Worm (Caenorhabditis elegans): Measurements from ENCODE around the gene unc-33.

Gene unc-33

DNA sequence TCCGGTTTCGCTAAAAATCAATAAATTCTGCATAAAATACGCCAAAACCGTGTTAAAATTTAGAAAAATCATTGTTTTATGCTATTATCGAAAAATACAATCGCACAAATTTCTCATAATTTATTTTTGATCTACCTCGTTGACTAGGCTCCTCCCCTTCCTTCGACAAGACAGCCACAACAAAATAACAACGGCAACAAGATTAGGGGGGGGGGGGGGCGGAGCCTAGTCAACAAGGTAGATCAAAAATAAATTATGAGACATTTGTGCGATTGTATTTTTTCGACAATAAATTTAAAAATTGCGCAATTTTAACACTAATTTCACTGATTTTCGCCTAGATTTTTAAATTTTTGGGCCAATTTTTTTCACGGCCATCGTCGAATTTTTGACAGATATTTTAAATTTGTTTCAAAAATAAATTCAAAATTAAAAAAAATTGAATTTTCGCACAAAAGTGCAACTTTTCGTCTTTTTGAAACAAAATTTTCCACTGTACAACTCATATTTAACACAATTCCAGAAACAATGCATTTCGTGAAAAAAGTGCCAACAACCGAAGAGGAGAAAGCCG, 10.2 kb downstream of the unc-33 start, which contains the start of gene M57.2:
Gene M57.2, plus strand, starts transcription at position 524 of the 574 bp plus-strand sequence.
- no peak for TF ChIP-seq F13C5.2 (tag; optimal IDR thresholded peaks at IDR 0.05)
- TF ChIP-seq ceh-13 (GFP tag; optimal IDR thresholded peaks at IDR 0.05) = no peak
- TF ChIP-seq aly-1 (tag; optimal IDR thresholded peaks at IDR 0.05) = no peak
- TF ChIP-seq B0310.2 (tag; optimal IDR thresholded peaks at IDR 0.05) = no peak
- TF ChIP-seq pes-1 (GFP tag; IDR thresholded peaks at IDR 0.05) = no peak
- no peak for TF ChIP-seq tbx-37 (GFP tag; conservative IDR thresholded peaks at IDR 0.05)
- no peak for TF ChIP-seq flt-1 (GFP tag; IDR thresholded peaks at IDR 0.05)
- TF ChIP-seq ceh-36 (tag; optimal IDR thresholded peaks at IDR 0.05) = no peak
- no peak for TF ChIP-seq hmbx-1 (tag; optimal IDR thresholded peaks at IDR 0.05)
- TF ChIP-seq hmg-4 (GFP tag; optimal IDR thresholded peaks at IDR 0.05) = no peak
- no peak for TF ChIP-seq ets-7 (tag; optimal IDR thresholded peaks at IDR 0.05)
- no peak for TF ChIP-seq tbx-11 (GFP tag; IDR thresholded peaks at IDR 0.05)
- no peak for TF ChIP-seq hnd-1 (tag; optimal IDR thresholded peaks at IDR 0.05)
- no peak for TF ChIP-seq sea-1 (GFP tag; conservative IDR thresholded peaks at IDR 0.05)
- TF ChIP-seq tra-4 (tag; optimal IDR thresholded peaks at IDR 0.05) = no peak
- no peak for TF ChIP-seq ama-1 (optimal IDR thresholded peaks at IDR 0.05)
- TF ChIP-seq scrt-1 (GFP tag; IDR thresholded peaks at IDR 0.05) = no peak

ce11 chrIV:3527878-3528277, 11.2 kb downstream of the unc-33 start:
- no peak for TF ChIP-seq hmg-4 (GFP tag; optimal IDR thresholded peaks at IDR 0.05)
- TF ChIP-seq hnd-1 (tag; optimal IDR thresholded peaks at IDR 0.05) = no peak
- no peak for TF ChIP-seq ceh-36 (tag; optimal IDR thresholded peaks at IDR 0.05)
- TF ChIP-seq ets-7 (tag; optimal IDR thresholded peaks at IDR 0.05) = no peak
- TF ChIP-seq F13C5.2 (tag; optimal IDR thresholded peaks at IDR 0.05) = no peak
- TF ChIP-seq tbx-11 (GFP tag; IDR thresholded peaks at IDR 0.05) = no peak
- TF ChIP-seq ceh-13 (GFP tag; optimal IDR thresholded peaks at IDR 0.05) = no peak
- TF ChIP-seq flt-1 (GFP tag; IDR thresholded peaks at IDR 0.05) = no peak
- no peak for TF ChIP-seq ama-1 (optimal IDR thresholded peaks at IDR 0.05)
- TF ChIP-seq scrt-1 (GFP tag; IDR thresholded peaks at IDR 0.05) = no peak
- TF ChIP-seq sea-1 (GFP tag; conservative IDR thresholded peaks at IDR 0.05) = no peak
- TF ChIP-seq tra-4 (tag; optimal IDR thresholded peaks at IDR 0.05) = no peak
- TF ChIP-seq tbx-37 (GFP tag; conservative IDR thresholded peaks at IDR 0.05) = no peak

- no peak for TF ChIP-seq B0310.2 (tag; optimal IDR thresholded peaks at IDR 0.05)
- no peak for TF ChIP-seq hmbx-1 (tag; optimal IDR thresholded peaks at IDR 0.05)
- no peak for TF ChIP-seq ama-1 (optimal IDR thresholded peaks at IDR 0.05)
- no peak for TF ChIP-seq hnd-1 (tag; optimal IDR thresholded peaks at IDR 0.05)
- TF ChIP-seq pes-1 (GFP tag; IDR thresholded peaks at IDR 0.05) = no peak
- no peak for TF ChIP-seq flt-1 (GFP tag; IDR thresholded peaks at IDR 0.05)
- TF ChIP-seq tbx-11 (GFP tag; IDR thresholded peaks at IDR 0.05) = no peak
- TF ChIP-seq sea-1 (GFP tag; conservative IDR thresholded peaks at IDR 0.05) = no peak
- no peak for TF ChIP-seq aly-1 (tag; optimal IDR thresholded peaks at IDR 0.05)
- no peak for TF ChIP-seq ceh-36 (tag; optimal IDR thresholded peaks at IDR 0.05)
- TF ChIP-seq ceh-13 (GFP tag; optimal IDR thresholded peaks at IDR 0.05) = no peak
- TF ChIP-seq tra-4 (tag; optimal IDR thresholded peaks at IDR 0.05) = no peak
- no peak for TF ChIP-seq scrt-1 (GFP tag; IDR thresholded peaks at IDR 0.05)
- no peak for TF ChIP-seq tbx-37 (GFP tag; conservative IDR thresholded peaks at IDR 0.05)
- no peak for TF ChIP-seq F13C5.2 (tag; optimal IDR thresholded peaks at IDR 0.05)
- no peak for TF ChIP-seq hmg-4 (GFP tag; optimal IDR thresholded peaks at IDR 0.05)
- no peak for TF ChIP-seq ets-7 (tag; optimal IDR thresholded peaks at IDR 0.05)
Measured at ce11 chrIV:3531535-3531934, 14.8 kb downstream of the unc-33 start.

- TF ChIP-seq tbx-11 (GFP tag; IDR thresholded peaks at IDR 0.05) (no peak), pes-1 (GFP tag; IDR thresholded peaks at IDR 0.05) (no peak), hmbx-1 (tag; optimal IDR thresholded peaks at IDR 0.05) (no peak), F13C5.2 (tag; optimal IDR thresholded peaks at IDR 0.05) (no peak), ceh-36 (tag; optimal IDR thresholded peaks at IDR 0.05) (no peak), ets-7 (tag; optimal IDR thresholded peaks at IDR 0.05) (no peak), tra-4 (tag; optimal IDR thresholded peaks at IDR 0.05) (no peak), sea-1 (GFP tag; conservative IDR thresholded peaks at IDR 0.05) (no peak), tbx-37 (GFP tag; conservative IDR thresholded peaks at IDR 0.05) (no peak), scrt-1 (GFP tag; IDR thresholded peaks at IDR 0.05) (no peak), ama-1 (optimal IDR thresholded peaks at IDR 0.05) (no peak), hmg-4 (GFP tag; optimal IDR thresholded peaks at IDR 0.05) (no peak), B0310.2 (tag; optimal IDR thresholded peaks at IDR 0.05) (no peak), hnd-1 (tag; optimal IDR thresholded peaks at IDR 0.05) (no peak), flt-1 (GFP tag; IDR thresholded peaks at IDR 0.05) (no peak), aly-1 (tag; optimal IDR thresholded peaks at IDR 0.05) (no peak)
Measured at ce11 chrIV:3532167-3532566, 15.5 kb downstream of the unc-33 start, which contains the start of gene M57.1. Gene M57.1, plus strand, starts transcription at chrIV:3532467.

DNA sequence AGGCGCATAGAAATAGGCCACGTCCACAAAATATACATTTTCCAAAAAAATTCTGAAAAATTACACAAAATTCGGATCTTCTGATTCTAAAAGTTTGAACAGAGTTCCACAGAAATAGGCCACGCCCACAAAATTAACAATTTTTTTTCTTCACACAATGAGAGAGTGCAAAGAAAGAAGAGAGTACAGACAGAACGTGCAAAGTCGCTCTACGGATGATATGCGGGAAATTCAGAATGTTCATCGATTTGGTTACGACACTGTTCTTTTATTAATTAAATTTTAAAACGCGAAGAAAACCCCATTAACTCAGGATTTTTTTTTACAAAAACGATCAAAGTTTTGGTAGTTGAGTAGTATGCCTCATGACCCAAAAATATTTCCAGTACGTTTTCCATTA, 16.3 kb downstream of the unc-33 start:
- TF ChIP-seq ets-7 (tag; optimal IDR thresholded peaks at IDR 0.05) = no peak
- no peak for TF ChIP-seq tbx-11 (GFP tag; IDR thresholded peaks at IDR 0.05)
- TF ChIP-seq ceh-13 (GFP tag; optimal IDR thresholded peaks at IDR 0.05) = no peak
- TF ChIP-seq tbx-37 (GFP tag; conservative IDR thresholded peaks at IDR 0.05) = no peak
- TF ChIP-seq tra-4 (tag; optimal IDR thresholded peaks at IDR 0.05) = no peak
- TF ChIP-seq F13C5.2 (tag; optimal IDR thresholded peaks at IDR 0.05) = no peak
- no peak for TF ChIP-seq flt-1 (GFP tag; IDR thresholded peaks at IDR 0.05)
- no peak for TF ChIP-seq aly-1 (tag; optimal IDR thresholded peaks at IDR 0.05)
- TF ChIP-seq ama-1 (optimal IDR thresholded peaks at IDR 0.05) = no peak
- TF ChIP-seq hmbx-1 (tag; optimal IDR thresholded peaks at IDR 0.05) = no peak
- TF ChIP-seq sea-1 (GFP tag; conservative IDR thresholded peaks at IDR 0.05) = no peak
- no peak for TF ChIP-seq hnd-1 (tag; optimal IDR thresholded peaks at IDR 0.05)

- TF ChIP-seq hmbx-1 (tag; optimal IDR thresholded peaks at IDR 0.05) (no peak), ceh-13 (GFP tag; optimal IDR thresholded peaks at IDR 0.05) (no peak), ceh-36 (tag; optimal IDR thresholded peaks at IDR 0.05) (no peak), hnd-1 (tag; optimal IDR thresholded peaks at IDR 0.05) (no peak), flt-1 (GFP tag; IDR thresholded peaks at IDR 0.05) (no peak), ets-7 (tag; optimal IDR thresholded peaks at IDR 0.05) (no peak), tbx-11 (GFP tag; IDR thresholded peaks at IDR 0.05) (no peak), ama-1 (optimal IDR thresholded peaks at IDR 0.05) (no peak), tra-4 (tag; optimal IDR thresholded peaks at IDR 0.05) (no peak), sea-1 (GFP tag; conservative IDR thresholded peaks at IDR 0.05) (no peak), hmg-4 (GFP tag; optimal IDR thresholded peaks at IDR 0.05) (no peak), tbx-37 (GFP tag; conservative IDR thresholded peaks at IDR 0.05) (no peak)
Measured at ce11 chrIV:3539253-3539652, 22.6 kb downstream of the unc-33 start.

- no peak for TF ChIP-seq B0310.2 (tag; optimal IDR thresholded peaks at IDR 0.05)
- TF ChIP-seq tbx-37 (GFP tag; conservative IDR thresholded peaks at IDR 0.05) = no peak
- TF ChIP-seq tra-4 (tag; optimal IDR thresholded peaks at IDR 0.05) = no peak
- TF ChIP-seq hnd-1 (tag; optimal IDR thresholded peaks at IDR 0.05) = no peak
- no peak for TF ChIP-seq F13C5.2 (tag; optimal IDR thresholded peaks at IDR 0.05)
- no peak for TF ChIP-seq flt-1 (GFP tag; IDR thresholded peaks at IDR 0.05)
- TF ChIP-seq hmg-4 (GFP tag; optimal IDR thresholded peaks at IDR 0.05) = no peak
- no peak for TF ChIP-seq ama-1 (optimal IDR thresholded peaks at IDR 0.05)
- TF ChIP-seq scrt-1 (GFP tag; IDR thresholded peaks at IDR 0.05) = no peak
- no peak for TF ChIP-seq hmbx-1 (tag; optimal IDR thresholded peaks at IDR 0.05)
Measured at ce11 chrIV:3539872-3540271, 23.2 kb downstream of the unc-33 start, which contains the start of gene B0212.3. Gene B0212.3, plus strand, starts transcription at chrIV:3540172.
